Fruit fly (Drosophila melanogaster): ENCODE measurements around the gene Sh.

Gene Sh

DNA sequence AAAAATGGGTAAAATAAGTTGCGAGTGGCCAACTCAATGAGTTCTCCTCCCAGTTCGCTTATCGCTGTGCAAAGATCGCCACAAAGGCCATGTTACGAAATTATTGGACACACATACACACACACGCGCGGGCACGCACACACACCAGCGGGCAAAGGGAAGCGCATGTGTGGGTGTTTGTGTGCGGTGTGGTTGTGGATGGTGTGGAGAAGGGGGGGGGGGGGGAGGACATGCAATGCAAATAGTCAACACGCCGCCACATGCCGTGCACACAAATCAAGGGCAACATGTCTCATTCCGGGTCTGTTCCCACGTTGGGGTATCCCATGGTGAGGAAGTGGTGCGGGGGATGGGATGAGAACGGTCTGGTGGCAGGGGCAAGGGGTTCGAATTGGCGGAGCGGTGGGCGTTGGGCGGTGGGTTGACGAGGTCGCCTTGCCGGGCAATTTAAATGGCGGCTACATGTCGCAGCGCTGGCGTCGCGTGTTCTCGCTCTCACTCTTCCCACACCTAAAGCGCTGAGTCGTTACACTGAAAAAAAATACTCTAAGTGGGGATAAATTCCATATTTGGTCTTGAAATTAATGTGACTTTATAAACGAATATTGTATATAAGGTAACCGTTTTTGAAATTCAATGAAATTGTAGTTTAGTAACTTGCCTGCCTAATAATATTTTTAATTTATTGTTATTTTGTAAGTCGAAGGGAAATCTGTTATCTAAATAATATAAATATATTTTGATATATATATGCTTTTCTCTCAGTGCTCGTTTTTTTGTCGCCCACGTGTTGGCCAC is 59.1 kb downstream of the Sh start (continued):
- TF ChIP-seq Stat92E (GFP tag; optimal IDR thresholded peaks at IDR 0.05) (no peak), mirr (GFP tag; optimal IDR thresholded peaks at IDR 0.05) (no peak), HmgZ (tag; optimal IDR thresholded peaks at IDR 0.05) (no peak), pnt (GFP tag; optimal IDR thresholded peaks at IDR 0.05) (no peak), onecut (GFP tag; IDR thresholded peaks at IDR 0.05) (no peak), Dad (GFP tag; optimal IDR thresholded peaks at IDR 0.05) (no peak), oc (tag; optimal IDR thresholded peaks at IDR 0.05) (no peak), CG4854 (GFP tag; optimal IDR thresholded peaks at IDR 0.05) (no peak), CG1602 (GFP tag; optimal IDR thresholded peaks at IDR 0.05) (no peak), Elba2 (GFP tag; optimal IDR thresholded peaks at IDR 0.05) (no peak), CG31441 (GFP tag; IDR thresholded peaks at IDR 0.05) (no peak), jigr1 (GFP tag; IDR thresholded peaks at IDR 0.05) (no peak), sob (GFP tag; IDR thresholded peaks at IDR 0.05) (no peak), MBD-R2 (GFP tag; IDR thresholded peaks at IDR 0.05) (no peak), CG31388 (GFP tag; optimal IDR thresholded peaks at IDR 0.05) (no peak), stc (GFP tag; IDR thresholded peaks at IDR 0.05) (no peak), CG4820 (GFP tag; optimal IDR thresholded peaks at IDR 0.05) (no peak), Hr51 (GFP tag; optimal IDR thresholded peaks at IDR 0.05) (no peak), CG32532 (GFP tag; IDR thresholded peaks at IDR 0.05) (no peak), CG17912 (GFP tag; optimal IDR thresholded peaks at IDR 0.05) (no peak), ssp (GFP tag; IDR thresholded peaks at IDR 0.05) (no peak), CG6791 (GFP tag; IDR thresholded peaks at IDR 0.05; ENCODE audit: partially characterized antibody) (no peak), sd (tag; optimal IDR thresholded peaks at IDR 0.05) (no peak), CG10959 (GFP tag; IDR thresholded peaks at IDR 0.05) (no peak), CG12104 (GFP tag; optimal IDR thresholded peaks at IDR 0.05) (peak; percentile 5), Nf-YA (GFP tag; IDR thresholded peaks at IDR 0.05) (no peak), CG34224 (GFP tag; IDR thresholded peaks at IDR 0.05; ENCODE audit: partially characterized antibody) (no peak), CHES-1-like (GFP tag; optimal IDR thresholded peaks at IDR 0.05) (no peak), CG1233 (GFP tag; optimal IDR thresholded peaks at IDR 0.05) (no peak), Ets97D (GFP tag; optimal IDR thresholded peaks at IDR 0.05) (no peak), emc (GFP tag; optimal IDR thresholded peaks at IDR 0.05) (no peak), eve (GFP tag; optimal IDR thresholded peaks at IDR 0.05) (no peak), CG7556 (GFP tag; optimal IDR thresholded peaks at IDR 0.05) (peak; percentile 9), D19B (GFP tag; optimal IDR thresholded peaks at IDR 0.05) (peak; percentile 13), CG4328 (GFP tag; optimal IDR thresholded peaks at IDR 0.05) (peak; percentile 43), CG18262 (tag; optimal IDR thresholded peaks at IDR 0.05) (no peak), Abd-B (GFP tag; optimal IDR thresholded peaks at IDR 0.05) (no peak), CG7963 (GFP tag; IDR thresholded peaks at IDR 0.05; ENCODE audit: partially characterized antibody) (no peak), Hr3 (GFP tag; optimal IDR thresholded peaks at IDR 0.05) (peak; percentile 23), hb (GFP tag; IDR thresholded peaks at IDR 0.05; ENCODE audit: partially characterized antibody) (no peak), fru (optimal IDR thresholded peaks at IDR 0.05) (no peak), CG7372 (GFP tag; IDR thresholded peaks at IDR 0.05) (no peak), Fer2 (tag; optimal IDR thresholded peaks at IDR 0.05) (peak; percentile 1), nmo (GFP tag; optimal IDR thresholded peaks at IDR 0.05) (no peak), dysf (GFP tag; IDR thresholded peaks at IDR 0.05) (no peak), sqz (GFP tag; optimal IDR thresholded peaks at IDR 0.05) (no peak), jumu (GFP tag; optimal IDR thresholded peaks at IDR 0.05) (no peak), CG1529 (GFP tag; optimal IDR thresholded peaks at IDR 0.05) (no peak), NC2β (GFP tag; optimal IDR thresholded peaks at IDR 0.05) (no peak), Trl (optimal IDR thresholded peaks at IDR 0.05) (no peak), Trl (GFP tag; optimal IDR thresholded peaks at IDR 0.05) (no peak)

All from whole organism, embryonic.